Fruit fly (Drosophila melanogaster) whole organism, embryonic: Measurements from ENCODE around the gene CG1774.

Experiments
- ATbp ChIP-seq: fragments of 200-800 bp; sonication (Bioruptor generic); optimal IDR thresholded peaks from 2 replicates; lab custom pipeline; 2017; ENCODE audit warnings: missing biosample characterization, mild to moderate bottlenecking, missing genetic modification characterization, missing genetic modification reagents
- Asciz ChIP-seq: fragments of 200-800 bp; sonication (Bioruptor generic); optimal IDR thresholded peaks from 2 replicates; lab custom pipeline; 2017; ENCODE audit warnings: missing biosample characterization, mild to moderate bottlenecking, missing genetic modification characterization, missing genetic modification reagents
- Awh ChIP-seq: fragments of 200-800 bp; sonication (Bioruptor generic); IDR thresholded peaks from 2 replicates; pipeline ENCODE4, ENCODE4 v1.3.6; 2022; ENCODE audit warnings: missing biosample characterization, missing genetic modification characterization
- B-H1 ChIP-seq: fragments of 200-800 bp; sonication (Bioruptor generic); IDR thresholded peaks from 3 replicates; pipeline ENCODE4 v1.3.6; 2022; ENCODE audit warnings: missing biosample characterization, missing genetic modification characterization
- Bdp1 ChIP-seq: fragments of 200-800 bp; sonication (Bioruptor generic); optimal IDR thresholded peaks from 3 replicates; lab custom pipeline; 2016; ENCODE audit warnings: missing biosample characterization, missing genetic modification characterization
- CG10147 ChIP-seq: fragments of 200-800 bp; sonication (Bioruptor generic); optimal IDR thresholded peaks from 2 replicates; lab custom pipeline; 2019; ENCODE audit warnings: missing biosample characterization, mild to moderate bottlenecking, missing genetic modification characterization, moderate library complexity
- CG11504 ChIP-seq: fragments of 200-800 bp; sonication (Bioruptor generic); optimal IDR thresholded peaks from 3 replicates; lab custom pipeline; 2019; ENCODE audit warnings: missing biosample characterization, mild to moderate bottlenecking, missing genetic modification characterization, moderate library complexity
- CG14014 ChIP-seq: fragments of 200-800 bp; sonication (Bioruptor generic); IDR thresholded peaks from 2 replicates; pipeline ENCODE4 v1.3.6; 2022; ENCODE audit warnings: missing biosample characterization, missing genetic modification characterization
- CG14441 ChIP-seq: fragments of 200-800 bp; sonication (Bioruptor generic); IDR thresholded peaks from 2 replicates; pipeline ENCODE4 v1.3.6; 2022; ENCODE audit warnings: missing biosample characterization, missing genetic modification characterization
- CG1603 ChIP-seq: fragments of 200-800 bp; sonication (Bioruptor generic); optimal IDR thresholded peaks from 2 replicates; lab custom pipeline; 2019; ENCODE audit warnings: missing biosample characterization, mild to moderate bottlenecking, missing genetic modification characterization, moderate library complexity
- CG16779 ChIP-seq: fragments of 200-800 bp; sonication (Bioruptor generic); IDR thresholded peaks from 2 replicates; pipeline ENCODE4 v1.3.6; 2022; ENCODE audit warnings: missing biosample characterization, missing genetic modification characterization
- CG17612 ChIP-seq: fragments of 200-800 bp; sonication (Bioruptor generic); IDR thresholded peaks from 2 replicates; pipeline ENCODE4 v1.3.6; 2022; ENCODE audit warnings: missing biosample characterization, missing genetic modification characterization
- CG18262 ChIP-seq: fragments of 200-800 bp; optimal IDR thresholded peaks from 3 replicates; lab custom pipeline; 2019; ENCODE audit warnings: missing biosample characterization, mild to moderate bottlenecking, missing genetic modification characterization, moderate library complexity
- CG18476 ChIP-seq: fragments of 200-800 bp; sonication (Bioruptor generic); optimal IDR thresholded peaks from 2 replicates; lab custom pipeline; 2016; ENCODE audit warnings: missing biosample characterization, mild to moderate bottlenecking, missing genetic modification characterization
- CG2889 ChIP-seq: fragments of 200-800 bp; sonication (Bioruptor generic); IDR thresholded peaks from 3 replicates; pipeline ENCODE4 v1.3.6; 2022; ENCODE audit warnings: missing biosample characterization, missing genetic modification characterization
- CG30020 ChIP-seq: fragments of 200-800 bp; optimal IDR thresholded peaks from 2 replicates; lab custom pipeline; 2019; ENCODE audit warnings: missing biosample characterization, mild to moderate bottlenecking, missing genetic modification characterization, moderate library complexity
- CG4707 ChIP-seq: fragments of 200-800 bp; sonication (Bioruptor generic); optimal IDR thresholded peaks from 2 replicates; lab custom pipeline; 2018; ENCODE audit warnings: missing biosample characterization, mild to moderate bottlenecking, missing genetic modification characterization, moderate library complexity
- CG4820 ChIP-seq: fragments of 200-800 bp; sonication (Bioruptor generic); optimal IDR thresholded peaks from 3 replicates; lab custom pipeline; 2016; ENCODE audit warnings: missing biosample characterization, missing genetic modification characterization
- CG5953 ChIP-seq: fragments of 200-800 bp; sonication (Bioruptor generic); IDR thresholded peaks from 2 replicates; pipeline ENCODE4 v1.3.6; 2022; ENCODE audit warnings: missing biosample characterization, missing genetic modification characterization
- CG6689 ChIP-seq: fragments of 200-800 bp; sonication (Bioruptor generic); IDR thresholded peaks from 2 replicates; pipeline ENCODE4 v1.3.6; 2022; ENCODE audit warnings: missing biosample characterization, missing genetic modification characterization
- CG7357 ChIP-seq: fragments of 200-800 bp; sonication (Bioruptor generic); IDR thresholded peaks from 3 replicates; pipeline ENCODE4 v1.3.6; 2022; ENCODE audit warnings: missing biosample characterization, missing genetic modification characterization
- CG7556 ChIP-seq: fragments of 200-800 bp; sonication (Bioruptor generic); optimal IDR thresholded peaks from 2 replicates; lab custom pipeline; 2017; ENCODE audit warnings: missing biosample characterization, mild to moderate bottlenecking, missing genetic modification characterization
- CG7745 ChIP-seq: fragments of 200-800 bp; sonication (Bioruptor generic); optimal IDR thresholded peaks from 2 replicates; lab custom pipeline; 2018; ENCODE audit warnings: missing biosample characterization, mild to moderate bottlenecking, missing genetic modification characterization, moderate library complexity
- CG7987 ChIP-seq: fragments of 200-800 bp; sonication (Bioruptor generic); optimal IDR thresholded peaks from 2 replicates; lab custom pipeline; 2018; ENCODE audit warnings: missing biosample characterization, mild to moderate bottlenecking, missing genetic modification characterization, moderate library complexity
- CoRest ChIP-seq: fragments of 200-800 bp; sonication (Bioruptor generic); optimal IDR thresholded peaks from 3 replicates; lab custom pipeline; 2018; ENCODE audit warnings: missing biosample characterization, mild to moderate bottlenecking, missing genetic modification characterization, moderate library complexity
- CrebB ChIP-seq: fragments of 200-800 bp; sonication (Bioruptor generic); optimal IDR thresholded peaks from 3 replicates; lab custom pipeline; 2018; ENCODE audit warnings: missing biosample characterization, mild to moderate bottlenecking, missing genetic modification characterization
- Hsf ChIP-seq: fragments of 200-800 bp; sonication (Bioruptor generic); optimal IDR thresholded peaks from 3 replicates; lab custom pipeline; 2016; ENCODE audit warnings: missing biosample characterization, missing genetic modification characterization
- Med ChIP-seq: fragments of 200-800 bp; sonication (Bioruptor generic); peaks from one replicate; lab custom pipeline; 2016; ENCODE audit warnings: missing biosample characterization, missing genetic modification characterization, mild to moderate bottlenecking, inconsistent platforms, moderate library complexity
- NFAT ChIP-seq: fragments of 200-800 bp; sonication (Bioruptor generic); IDR thresholded peaks from 2 replicates; pipeline ENCODE4 v1.3.6; 2022; ENCODE audit warnings: missing biosample characterization, missing genetic modification characterization
- Oli ChIP-seq: fragments of 200-800 bp; sonication (Bioruptor generic); optimal IDR thresholded peaks from 2 replicates; lab custom pipeline; 2018; ENCODE audit warnings: missing biosample characterization, mild to moderate bottlenecking, missing genetic modification characterization, moderate library complexity
- ap ChIP-seq: fragments of 200-800 bp; sonication (Bioruptor generic); IDR thresholded peaks from 2 replicates; pipeline ENCODE4 v1.3.6; 2022; ENCODE audit warnings: missing biosample characterization, missing genetic modification characterization
- ara ChIP-seq: fragments of 200-800 bp; sonication (Bioruptor generic); IDR thresholded peaks from 2 replicates; pipeline ENCODE4 v1.3.6; 2022; ENCODE audit warnings: missing biosample characterization, missing genetic modification characterization
- ase ChIP-seq: fragments of 200-800 bp; sonication (Bioruptor generic); IDR thresholded peaks from 3 replicates; pipeline ENCODE4 v1.3.6; 2022; ENCODE audit warnings: missing biosample characterization, missing genetic modification characterization
- ash1 ChIP-seq: fragments of 200-800 bp; sonication (Bioruptor generic); optimal IDR thresholded peaks from 2 replicates; lab custom pipeline; 2018; ENCODE audit warnings: missing biosample characterization, mild to moderate bottlenecking, missing genetic modification characterization
- bab2 ChIP-seq: fragments of 200-800 bp; sonication (Bioruptor generic); optimal IDR thresholded peaks from 2 replicates; lab custom pipeline; 2016; ENCODE audit warnings: missing biosample characterization, missing genetic modification characterization
- chif ChIP-seq, 2 experiments: fragments of 200-800 bp; sonication (Bioruptor generic); optimal IDR thresholded peaks; 3 replicates each; lab custom pipeline; 2016; ENCODE audit warnings: missing biosample characterization in 2 of 2, missing genetic modification characterization in 2 of 2
- chn ChIP-seq: fragments of 200-800 bp; sonication (Bioruptor generic); optimal IDR thresholded peaks from 2 replicates; lab custom pipeline; 2016; ENCODE audit warnings: missing biosample characterization, missing genetic modification characterization
- corto ChIP-seq: fragments of 200-800 bp; sonication (Bioruptor generic); optimal IDR thresholded peaks from 2 replicates; lab custom pipeline; 2016; ENCODE audit warnings: missing biosample characterization, mild to moderate bottlenecking, missing genetic modification characterization, moderate library complexity
- croc ChIP-seq: fragments of 200-800 bp; sonication (Bioruptor generic); conservative IDR thresholded peaks from 3 replicates; pipeline ENCODE4 v1.3.6; 2022; ENCODE audit warnings: missing biosample characterization, missing genetic modification characterization
- dmrt11E ChIP-seq: fragments of 200-800 bp; sonication (Bioruptor generic); optimal IDR thresholded peaks from 3 replicates; lab custom pipeline; 2018; ENCODE audit warnings: missing biosample characterization, mild to moderate bottlenecking, missing genetic modification characterization, moderate library complexity
- fd96Cb ChIP-seq: fragments of 200-800 bp; sonication (Bioruptor generic); optimal IDR thresholded peaks from 2 replicates; lab custom pipeline; 2018; ENCODE audit warnings: missing biosample characterization, mild to moderate bottlenecking, missing genetic modification characterization, moderate library complexity
- fru ChIP-seq: fragments of >200 bp; optimal IDR thresholded peaks from 2 replicates; lab custom pipeline; 2017
- hkb ChIP-seq, 2 experiments: fragments of 200-800 bp in 1 of 2; fragments of >200 bp in 1 of 2; sonication (Bioruptor generic) in 1 of 2; IDR thresholded peaks in 1 of 2; optimal IDR thresholded peaks in 1 of 2; 2 replicates each; pipeline versions ENCODE4 v1.3.6 to Lab custom; 2017 to 2022; ENCODE audit warnings: missing biosample characterization in 1 of 2, missing genetic modification characterization in 1 of 2
- lola ChIP-seq, 3 experiments: fragments of >200 bp in 2 of 3; fragments of 200-800 bp in 1 of 3; sonication (Bioruptor generic) in 1 of 3; optimal IDR thresholded peaks; 2 replicates each; lab custom pipeline; 2017 to 2019; ENCODE audit warnings: missing biosample characterization in 3 of 3, missing genetic modification characterization in 3 of 3, mild to moderate bottlenecking in 1 of 3, moderate library complexity in 1 of 3
- oc ChIP-seq: fragments of 200-800 bp; sonication (Bioruptor generic); optimal IDR thresholded peaks from 2 replicates; lab custom pipeline; 2018; ENCODE audit warnings: missing biosample characterization, mild to moderate bottlenecking, missing genetic modification characterization, moderate library complexity
- otp ChIP-seq: fragments of 200-800 bp; sonication (Bioruptor generic); IDR thresholded peaks from 3 replicates; pipeline ENCODE4, ENCODE4 v1.3.6; 2022; ENCODE audit warnings: missing biosample characterization, missing genetic modification characterization
- pnt ChIP-seq: fragments of 200-800 bp; sonication (Bioruptor generic); optimal IDR thresholded peaks from 3 replicates; lab custom pipeline; 2016; ENCODE audit warnings: missing biosample characterization, missing genetic modification characterization
- prd ChIP-seq, 3 experiments: fragments of >200 bp in 2 of 3; fragments of 200-800 bp in 1 of 3; sonication (Bioruptor generic) in 1 of 3; optimal IDR thresholded peaks in 2 of 3; IDR thresholded peaks in 1 of 3; 2 replicates in 2 of 3; 3 replicates in 1 of 3; pipeline versions ENCODE4 v1.3.6 to Lab custom; 2017 to 2022; ENCODE audit warnings: missing biosample characterization in 1 of 3, missing genetic modification characterization in 1 of 3
- slbo ChIP-seq: fragments of 200-800 bp; sonication (Bioruptor generic); IDR thresholded peaks from 2 replicates; pipeline ENCODE4 v1.3.6; 2022; ENCODE audit warnings: missing biosample characterization, missing genetic modification characterization

The CG1774 gene

dm6 chr3R:31566738-31567137 lies 25.9 kb upstream of the CG1774 start (continued):
- peak; percentile 49 for TF ChIP-seq chn (GFP tag; lab: Kevin White, UChicago)
- TF ChIP-seq CG5953 (GFP tag; lab: Robert Waterston, UW): peak; percentile 50; the same call in 1 of the 2 replicates
- TF ChIP-seq CG17612: no peak
- peak; percentile 70 for TF ChIP-seq CG18262 (tag; lab: Kevin White, UChicago)
- TF ChIP-seq CG4820 (GFP tag; lab: Kevin White, UChicago): peak; percentile 15
- TF ChIP-seq ash1 (GFP tag; lab: Kevin White, UChicago): no peak
- no peak for TF ChIP-seq CG7745 (tag; lab: Kevin White, UChicago)
- peak; percentile 48 for TF ChIP-seq slbo (GFP tag; lab: Robert Waterston, UW)
- TF ChIP-seq Awh (GFP tag; lab: Robert Waterston, UW): peak; percentile 70
- 0 out of 3 replicates have a peak, but pooled peaks have one; percentile 16 for TF ChIP-seq B-H1
- peak; percentile 60 for TF ChIP-seq Oli (tag; lab: Kevin White, UChicago)
- peak; percentile 16 for TF ChIP-seq Hsf (GFP tag; lab: Kevin White, UChicago)
- peak; percentile 52 for TF ChIP-seq bab2
- TF ChIP-seq oc (tag; lab: Kevin White, UChicago): peak; percentile 59
- TF ChIP-seq Med (GFP tag; lab: Kevin White, UChicago): peak; percentile 90
- no peak for TF ChIP-seq hkb (optimal IDR thresholded peaks at IDR 0.05; lab: Kevin White, UChicago)
- peak; percentile 68 for TF ChIP-seq hkb (GFP tag; IDR thresholded peaks at IDR 0.05; lab: Robert Waterston, UW)
- TF ChIP-seq ATbp (GFP tag; lab: Kevin White, UChicago): peak; percentile 13
- peak; percentile 78; the same call in 2 of the 3 replicates for TF ChIP-seq otp
- TF ChIP-seq fd96Cb (tag; lab: Kevin White, UChicago): peak; percentile 68
- peak; percentile 27; the same call in 1 of the 2 replicates for TF ChIP-seq CG14014 (GFP tag; lab: Robert Waterston, UW)
- TF ChIP-seq CG4707 (GFP tag; lab: Kevin White, UChicago): peak; percentile 27
- TF ChIP-seq CG7357: peak; percentile 10; the same call in 1 of the 3 replicates
- peak; percentile 48; the same call in 1 of the 3 replicates for TF ChIP-seq ase (GFP tag; lab: Robert Waterston, UW)
- no peak for TF ChIP-seq prd (optimal IDR thresholded peaks at IDR 0.05; lab: Kevin White, UChicago)
- peak; percentile 76; the same call in 1 of the 3 replicates for TF ChIP-seq prd (GFP tag; IDR thresholded peaks at IDR 0.05; lab: Robert Waterston, UW)
- TF ChIP-seq pnt (GFP tag; lab: Kevin White, UChicago): peak; percentile 49
- no peak for TF ChIP-seq fru
- TF ChIP-seq CrebB: no peak
- TF ChIP-seq CG18476 (GFP tag; lab: Kevin White, UChicago): peak; percentile 16
- TF ChIP-seq CG7556 (GFP tag; lab: Kevin White, UChicago): peak; percentile 35
- TF ChIP-seq CG30020 (tag; lab: Kevin White, UChicago): no peak
- TF ChIP-seq lola (GFP tag; optimal IDR thresholded peaks at IDR 0.05; lab: Kevin White, UChicago): peak in 1 of 3 experiments; percentile 65
- TF ChIP-seq CG11504 (tag; lab: Kevin White, UChicago): no peak
- 0 out of 2 replicates have a peak, but pooled peaks have one; percentile 44 for TF ChIP-seq ap (GFP tag; lab: Robert Waterston, UW)
- TF ChIP-seq CG1603 (tag; lab: Kevin White, UChicago): peak; percentile 67
- peak; percentile 80; the same call in 1 of the 2 replicates for TF ChIP-seq ara (GFP tag; lab: Robert Waterston, UW)
- peak; percentile 61 for TF ChIP-seq CoRest
- no peak for TF ChIP-seq NFAT
- peak; percentile 9 for TF ChIP-seq Bdp1 (GFP tag; lab: Kevin White, UChicago)
- peak; percentile 46 to 60 for TF ChIP-seq chif (GFP tag; optimal IDR thresholded peaks at IDR 0.05; lab: Kevin White, UChicago)
- TF ChIP-seq CG7987 (GFP tag; lab: Kevin White, UChicago): no peak
- no peak for TF ChIP-seq CG16779 (GFP tag; lab: Robert Waterston, UW)
- TF ChIP-seq Asciz: peak; percentile 11
- no peak for TF ChIP-seq CG2889
- peak; percentile 76 for TF ChIP-seq CG6689 (GFP tag; lab: Robert Waterston, UW)
- TF ChIP-seq CG14441 (GFP tag; lab: Robert Waterston, UW): peak; percentile 54; the same call in 1 of the 2 replicates
- no peak for TF ChIP-seq CG10147 (GFP tag; lab: Kevin White, UChicago)
- peak; percentile 67 for TF ChIP-seq dmrt11E (tag; lab: Kevin White, UChicago)
- peak; percentile 68 for TF ChIP-seq croc (GFP tag; lab: Robert Waterston, UW)
- no peak for TF ChIP-seq corto
